Worm (Caenorhabditis elegans): ENCODE measurements around the gene str-190.

ce11 chrV:7501194-7501593 lies 22.9 kb upstream of the str-190 start:
- TF ChIP-seq W03F9.2 (tag; optimal IDR thresholded peaks at IDR 0.05) (no peak), him-1 (tag; optimal IDR thresholded peaks at IDR 0.05) (no peak), dao-5 (tag; optimal IDR thresholded peaks at IDR 0.05) (no peak)

Measured in whole organism, L4/young adult.